Worm (Caenorhabditis elegans) whole organism, young adult: ENCODE results near the gene esyt-2.

ENCODE experiments used
- B0261.1 ChIP-seq: sonication (generic microtip); optimal IDR thresholded peaks from 2 replicates; lab custom pipeline; 2016; ENCODE audit warnings: mild to moderate bottlenecking, missing genetic modification characterization, moderate library complexity, missing compliant biosample characterization
- C06A6.2 ChIP-seq: fragments of 200-800 bp; sonication (Bioruptor generic); conservative IDR thresholded peaks from 2 replicates; pipeline ENCODE4 v1.3.6; 2022; ENCODE audit warnings: missing genetic modification characterization, missing compliant biosample characterization
- C17E4.6 ChIP-seq: fragments of 200-800 bp; sonication (Bioruptor generic); IDR thresholded peaks from 2 replicates; pipeline ENCODE4 v1.3.6; 2022; ENCODE audit warnings: missing genetic modification reagents, missing genetic modification characterization, missing compliant biosample characterization
- D2030.7 ChIP-seq: fragments of 200-800 bp; sonication (Bioruptor generic); IDR thresholded peaks from 2 replicates; pipeline ENCODE4 v1.3.6; 2022; ENCODE audit warnings: missing genetic modification reagents, missing genetic modification characterization, missing compliant biosample characterization
- F23B12.7 ChIP-seq: sonication (generic microtip); optimal IDR thresholded peaks from 2 replicates; lab custom pipeline; 2017; ENCODE audit warnings: missing genetic modification characterization, mild to moderate bottlenecking, missing compliant biosample characterization, antibody characterized with exemption, moderate library complexity; ENCODE audit not compliant: insufficient read depth
- F33H1.4 ChIP-seq: fragments of 200-800 bp; sonication (Bioruptor generic); IDR thresholded peaks from 2 replicates; pipeline ENCODE4 v1.3.6; 2022; ENCODE audit warnings: missing genetic modification reagents, missing genetic modification characterization, missing compliant biosample characterization
- F39B2.1 ChIP-seq: fragments of 200-800 bp; sonication (Bioruptor generic); IDR thresholded peaks from 2 replicates; pipeline ENCODE4 v1.3.6; 2022; ENCODE audit warnings: missing genetic modification reagents, missing genetic modification characterization, missing compliant biosample characterization
- F49E8.2 ChIP-seq: sonication (generic microtip); optimal IDR thresholded peaks from 3 replicates; lab custom pipeline; 2017; ENCODE audit warnings: missing genetic modification characterization, mild to moderate bottlenecking, missing compliant biosample characterization, antibody characterized with exemption, moderate library complexity; ENCODE audit not compliant: insufficient read depth
- F55B11.4 ChIP-seq: sonication (generic microtip); optimal IDR thresholded peaks from 2 replicates; lab custom pipeline; 2016; ENCODE audit warnings: missing compliant biosample characterization, missing genetic modification characterization, borderline replicate concordance; ENCODE audit not compliant: insufficient read depth
- F57A8.1 ChIP-seq: fragments of 200-800 bp; sonication (Bioruptor generic); optimal IDR thresholded peaks from 2 replicates; lab custom pipeline; 2018; ENCODE audit warnings: mild to moderate bottlenecking, missing genetic modification characterization, moderate library complexity, missing compliant biosample characterization
- F57C9.4 ChIP-seq: sonication (generic microtip); optimal IDR thresholded peaks from 2 replicates; lab custom pipeline; 2017; ENCODE audit warnings: mild to moderate bottlenecking, missing genetic modification characterization, missing compliant biosample characterization
- K11D2.4 ChIP-seq: fragments of 200-800 bp; sonication (Bioruptor generic); IDR thresholded peaks from 2 replicates; pipeline ENCODE4 v1.3.6; 2022; ENCODE audit warnings: missing genetic modification reagents, missing genetic modification characterization, missing compliant biosample characterization
- T07F8.4 ChIP-seq: sonication (generic microtip); optimal IDR thresholded peaks from 2 replicates; lab custom pipeline; 2016; ENCODE audit warnings: mild to moderate bottlenecking, missing genetic modification characterization, moderate library complexity, missing compliant biosample characterization
- Y67H2A.10 ChIP-seq: fragments of 200-800 bp; sonication (Bioruptor generic); conservative IDR thresholded peaks from 2 replicates; pipeline ENCODE4 v1.3.6; 2022; ENCODE audit warnings: missing genetic modification reagents, missing genetic modification characterization, missing compliant biosample characterization
- akir-1 ChIP-seq: fragments of 200-800 bp; sonication (Bioruptor generic); optimal IDR thresholded peaks from 2 replicates; lab custom pipeline; 2018; ENCODE audit warnings: mild to moderate bottlenecking, missing genetic modification characterization, moderate library complexity, missing compliant biosample characterization
- atf-7 ChIP-seq: sonication (generic microtip); optimal IDR thresholded peaks from 2 replicates; lab custom pipeline; 2017; ENCODE audit warnings: mild to moderate bottlenecking, missing genetic modification characterization, missing compliant biosample characterization
- attf-5 ChIP-seq: fragments of 200-800 bp; sonication (Bioruptor generic); optimal IDR thresholded peaks from 2 replicates; lab custom pipeline; 2018; ENCODE audit warnings: mild to moderate bottlenecking, missing genetic modification characterization, missing compliant biosample characterization
- ceh-100 ChIP-seq: fragments of 200-800 bp; sonication (Bioruptor generic); IDR thresholded peaks from 2 replicates; pipeline ENCODE4 v1.3.6; 2022; ENCODE audit warnings: missing genetic modification reagents, missing genetic modification characterization, missing compliant biosample characterization
- ceh-27 ChIP-seq: fragments of 200-800 bp; sonication (Bioruptor generic); optimal IDR thresholded peaks from 2 replicates; lab custom pipeline; 2018; ENCODE audit warnings: mild to moderate bottlenecking, missing genetic modification characterization, moderate library complexity, missing compliant biosample characterization
- ceh-58 ChIP-seq: fragments of 200-800 bp; sonication (Bioruptor generic); IDR thresholded peaks from 2 replicates; pipeline ENCODE4 v1.3.6; 2022; ENCODE audit warnings: missing genetic modification characterization, missing compliant biosample characterization
- dox-1 ChIP-seq: fragments of 200-800 bp; sonication (Bioruptor generic); IDR thresholded peaks from 2 replicates; pipeline ENCODE4 v1.3.6; 2022; ENCODE audit warnings: missing genetic modification reagents, missing genetic modification characterization, missing compliant biosample characterization
- dpl-1 ChIP-seq: fragments of 150-350 bp; optimal IDR thresholded peaks from 2 replicates; lab custom pipeline; 2014; ENCODE audit warnings: missing biosample characterization, missing genetic modification reagents, missing genetic modification characterization
- egrh-3 ChIP-seq: fragments of 200-800 bp; sonication (Bioruptor generic); IDR thresholded peaks from 2 replicates; pipeline ENCODE4 v1.3.6; 2022; ENCODE audit warnings: missing genetic modification reagents, missing genetic modification characterization, missing compliant biosample characterization
- ekl-4 ChIP-seq: fragments of 200-800 bp; sonication (Bioruptor generic); IDR thresholded peaks from 2 replicates; pipeline ENCODE4 v1.3.6; 2022; ENCODE audit warnings: missing genetic modification reagents, missing genetic modification characterization, missing compliant biosample characterization
- hlh-26 ChIP-seq: fragments of 200-800 bp; sonication (Bioruptor generic); conservative IDR thresholded peaks from 2 replicates; pipeline ENCODE4 v1.3.6; 2022; ENCODE audit warnings: missing genetic modification reagents, missing genetic modification characterization, missing compliant biosample characterization
- let-526 ChIP-seq: fragments of 200-800 bp; sonication (Bioruptor generic); IDR thresholded peaks from 2 replicates; pipeline ENCODE4 v1.3.6; 2022; ENCODE audit warnings: missing genetic modification reagents, missing genetic modification characterization, missing compliant biosample characterization
- let-607 ChIP-seq, 2 experiments: fragments of 200-800 bp in 1 of 2; sonication (Bioruptor generic) in 1 of 2; sonication (generic microtip) in 1 of 2; optimal IDR thresholded peaks; 2 replicates each; lab custom pipeline; 2016 to 2018; ENCODE audit warnings: mild to moderate bottlenecking in 2 of 2, missing compliant biosample characterization in 2 of 2, missing genetic modification characterization in 2 of 2, moderate library complexity in 2 of 2, missing genotype in 1 of 2
- lin-26 ChIP-seq: fragments of 200-800 bp; sonication (Bioruptor generic); IDR thresholded peaks from 2 replicates; pipeline ENCODE4 v1.3.6; 2022; ENCODE audit warnings: missing genetic modification reagents, missing genetic modification characterization, missing compliant biosample characterization
- lin-35 ChIP-seq, 3 experiments: fragments of 150-350 bp in 2 of 3; sonication (generic microtip) in 1 of 3; optimal IDR thresholded peaks; 2 replicates each; lab custom pipeline; 2014 to 2018; ENCODE audit warnings: missing biosample characterization in 3 of 3, missing genetic modification characterization in 3 of 3, missing genetic modification reagents in 3 of 3
- lir-1 ChIP-seq: fragments of 200-800 bp; sonication (Bioruptor generic); conservative IDR thresholded peaks from 2 replicates; pipeline ENCODE4 v1.3.6; 2022; ENCODE audit warnings: missing genetic modification reagents, missing genetic modification characterization, missing compliant biosample characterization
- madf-3 ChIP-seq: fragments of 200-800 bp; sonication (Bioruptor generic); IDR thresholded peaks from 2 replicates; pipeline ENCODE4 v1.3.6; 2022; ENCODE audit warnings: missing genetic modification reagents, missing genetic modification characterization, missing compliant biosample characterization
- mcd-1 ChIP-seq: fragments of 200-800 bp; sonication (Bioruptor generic); IDR thresholded peaks from 2 replicates; pipeline ENCODE4 v1.3.6; 2022; ENCODE audit warnings: missing genetic modification reagents, missing genetic modification characterization, missing compliant biosample characterization
- nfyb-1 ChIP-seq: fragments of 200-800 bp; sonication (Bioruptor generic); IDR thresholded peaks from 2 replicates; pipeline ENCODE4 v1.3.6; 2022; ENCODE audit warnings: missing genetic modification reagents, missing genetic modification characterization, missing compliant biosample characterization
- pbrm-1 ChIP-seq: fragments of 200-800 bp; sonication (Bioruptor generic); IDR thresholded peaks from 2 replicates; pipeline ENCODE4 v1.3.6; 2022; ENCODE audit warnings: missing genetic modification reagents, missing genetic modification characterization, missing compliant biosample characterization
- snpc-1.3 ChIP-seq: sonication (generic microtip); optimal IDR thresholded peaks from 2 replicates; lab custom pipeline; 2017; ENCODE audit warnings: missing genetic modification characterization, mild to moderate bottlenecking, missing compliant biosample characterization, antibody characterized with exemption, moderate library complexity, missing genotype, missing genetic modification reagents; ENCODE audit not compliant: insufficient read depth
- snpc-3.4 ChIP-seq: sonication (generic microtip); optimal IDR thresholded peaks from 2 replicates; lab custom pipeline; 2017; ENCODE audit warnings: missing genetic modification characterization, mild to moderate bottlenecking, missing compliant biosample characterization, antibody characterized with exemption, moderate library complexity, missing genotype, missing genetic modification reagents
- tbp1 ChIP-seq: fragments of 200-800 bp; sonication (Bioruptor generic); optimal IDR thresholded peaks from 2 replicates; lab custom pipeline; 2018; ENCODE audit warnings: mild to moderate bottlenecking, missing genetic modification characterization, missing compliant biosample characterization
- tlf-1 ChIP-seq: fragments of 200-800 bp; sonication (Bioruptor generic); optimal IDR thresholded peaks from 2 replicates; lab custom pipeline; 2018; ENCODE audit warnings: mild to moderate bottlenecking, missing genetic modification characterization, missing compliant biosample characterization
- unc-62 ChIP-seq: fragments of 150-350 bp; optimal IDR thresholded peaks from 2 replicates; lab custom pipeline; 2014; ENCODE audit warnings: missing biosample characterization, missing genetic modification reagents, missing genetic modification characterization
- xnd-1 ChIP-seq: sonication (generic microtip); optimal IDR thresholded peaks from 2 replicates; lab custom pipeline; 2016; ENCODE audit warnings: missing genotype, missing genetic modification reagents, missing genetic modification characterization, missing compliant biosample characterization
- zfh-2 ChIP-seq: fragments of 200-800 bp; sonication (Bioruptor generic); conservative IDR thresholded peaks from 2 replicates; pipeline ENCODE4 v1.3.6; 2022; ENCODE audit warnings: missing genetic modification reagents, missing genetic modification characterization, missing compliant biosample characterization
- ztf-18 ChIP-seq: sonication (generic microtip); optimal IDR thresholded peaks from 2 replicates; lab custom pipeline; 2016; ENCODE audit warnings: missing genotype, mild to moderate bottlenecking, missing genetic modification characterization, missing compliant biosample characterization
- ztf-6 ChIP-seq: fragments of 200-800 bp; sonication (Bioruptor generic); IDR thresholded peaks from 2 replicates; pipeline ENCODE4 v1.3.6; 2022; ENCODE audit warnings: missing genetic modification reagents, missing genetic modification characterization, missing compliant biosample characterization

esyt-2 gene

DNA sequence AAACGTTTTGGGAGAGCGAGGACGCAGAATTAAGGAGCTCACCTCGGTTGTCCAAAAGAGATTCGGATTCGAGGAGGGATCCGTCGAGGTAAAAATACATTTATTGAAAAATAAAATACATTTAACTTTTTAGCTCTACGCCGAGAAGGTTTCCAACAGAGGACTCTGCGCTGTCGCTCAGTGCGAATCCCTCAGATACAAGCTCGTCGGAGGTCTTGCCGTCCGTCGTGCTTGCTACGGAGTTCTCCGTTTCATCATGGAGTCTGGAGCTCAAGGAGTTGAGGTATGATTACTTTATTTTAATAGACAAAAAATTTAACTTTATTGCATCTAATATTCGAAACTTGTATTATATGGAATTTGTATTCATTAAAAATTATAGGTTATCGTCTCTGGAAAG, 23.7 kb downstream of the esyt-2 start:
- no peak for TF ChIP-seq lin-26 (GFP tag; lab: Robert Waterston, UW)
- peak; percentile 18; the same call in 1 of the 2 replicates for TF ChIP-seq D2030.7
- TF ChIP-seq dox-1 (GFP tag; lab: Robert Waterston, UW): peak; percentile 56; the same call in 1 of the 2 replicates
- 0 out of 2 replicates have a peak, but pooled peaks have one; percentile 57 for TF ChIP-seq ceh-58 (GFP tag; lab: Robert Waterston, UW)
- peak; percentile 49 for TF ChIP-seq zfh-2 (GFP tag; lab: Robert Waterston, UW)
- TF ChIP-seq ceh-100 (GFP tag; lab: Robert Waterston, UW): no peak
- peak; percentile 26; the same call in 1 of the 2 replicates for TF ChIP-seq F33H1.4
- TF ChIP-seq, all 124 proteins: peak for 5

DNA sequence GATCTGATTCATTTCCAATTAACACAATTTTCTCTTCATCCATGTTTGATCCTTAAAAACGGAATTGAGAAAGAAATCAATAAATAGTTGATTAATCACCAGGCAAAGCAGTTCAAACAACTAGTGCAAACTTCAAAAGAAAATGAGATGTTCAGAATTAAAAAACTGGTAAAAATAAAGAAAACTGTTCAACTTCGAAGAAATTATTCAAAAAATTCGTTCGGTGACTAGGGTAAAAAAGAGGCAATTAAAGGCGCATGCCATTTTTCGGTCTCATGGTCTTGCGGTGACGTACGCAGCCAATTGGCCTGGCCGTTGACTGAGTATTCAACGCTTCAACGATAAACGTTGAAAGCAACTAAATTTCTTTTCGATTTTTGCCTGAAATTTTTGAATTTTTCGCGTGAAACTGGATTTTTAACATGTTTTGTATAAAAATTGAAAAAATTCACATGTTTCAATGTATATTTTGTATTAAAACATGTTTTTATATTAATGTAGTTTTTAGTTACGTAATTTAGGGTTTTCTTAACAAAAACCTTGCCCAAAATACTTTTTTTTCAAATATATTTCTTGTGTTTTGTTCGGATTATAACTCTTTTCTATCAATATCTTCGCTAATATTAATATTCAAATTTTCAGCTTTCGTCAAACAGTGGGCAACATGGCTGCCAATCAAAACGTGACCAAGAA, 24.5 kb downstream of the esyt-2 start, which contains the start of the genes sna-3 and rps-3:
sna-3 (minus strand) TSS at position 51 of the 693 bp plus-strand sequence.
rps-3 (plus strand) TSS at position 643 of the 693 bp plus-strand sequence.
- TF ChIP-seq mcd-1 (GFP tag; lab: Robert Waterston, UW) (peak; percentile 72), lir-1 (GFP tag; lab: Robert Waterston, UW) (no peak), let-607 (tag; optimal IDR thresholded peaks at IDR 0.05; lab: Kevin White, UChicago) (peak in 1 of 2 experiments; percentile 36), F23B12.7 (tag; lab: Kevin White, UChicago) (peak; percentile 96), ceh-100 (GFP tag; lab: Robert Waterston, UW) (no peak), pbrm-1 (GFP tag; lab: Robert Waterston, UW) (peak; percentile 64; the same call in 1 of the 2 replicates), tlf-1 (GFP tag; lab: Kevin White, UChicago) (peak; percentile 31), snpc-3.4 (peak; percentile 64), F39B2.1 (no peak), C06A6.2 (GFP tag; lab: Robert Waterston, UW) (no peak), D2030.7 (peak; percentile 72), dpl-1 (GFP tag; lab: Kevin White, UChicago) (peak; percentile 29), snpc-1.3 (tag; lab: Kevin White, UChicago) (peak; percentile 55), T07F8.4 (tag; lab: Kevin White, UChicago) (no peak), let-526 (GFP tag; lab: Robert Waterston, UW) (no peak), nfyb-1 (0 out of 2 replicates have a peak, but pooled peaks have one; percentile 53), F55B11.4 (no peak), F57A8.1 (GFP tag; lab: Kevin White, UChicago) (no peak), F49E8.2 (peak; percentile 69), lin-35 (GFP tag; optimal IDR thresholded peaks at IDR 0.05; lab: Kevin White, UChicago) (peak in 1 of 3 experiments; percentile 58), akir-1 (GFP tag; lab: Kevin White, UChicago) (no peak), xnd-1 (tag; lab: Kevin White, UChicago) (no peak), atf-7 (no peak), C17E4.6 (no peak), K11D2.4 (GFP tag; lab: Robert Waterston, UW) (no peak), tbp1 (peak; percentile 58), madf-3 (0 out of 2 replicates have a peak, but pooled peaks have one; percentile 20), ceh-27 (peak; percentile 50), F33H1.4 (peak; percentile 93), zfh-2 (GFP tag; lab: Robert Waterston, UW) (no peak), egrh-3 (GFP tag; lab: Robert Waterston, UW) (no peak), attf-5 (peak; percentile 83), B0261.1 (no peak), Y67H2A.10 (GFP tag; lab: Robert Waterston, UW) (no peak), F57C9.4 (tag; lab: Kevin White, UChicago) (no peak), hlh-26 (GFP tag; lab: Robert Waterston, UW) (no peak), ekl-4 (GFP tag; lab: Robert Waterston, UW) (no peak), ztf-6 (no peak), unc-62 (peak; percentile 14), ztf-18 (tag; lab: Kevin White, UChicago) (peak; percentile 83)
